Worm (Caenorhabditis elegans): Measurements from ENCODE around the gene Y73B6BL.44.

DNA sequence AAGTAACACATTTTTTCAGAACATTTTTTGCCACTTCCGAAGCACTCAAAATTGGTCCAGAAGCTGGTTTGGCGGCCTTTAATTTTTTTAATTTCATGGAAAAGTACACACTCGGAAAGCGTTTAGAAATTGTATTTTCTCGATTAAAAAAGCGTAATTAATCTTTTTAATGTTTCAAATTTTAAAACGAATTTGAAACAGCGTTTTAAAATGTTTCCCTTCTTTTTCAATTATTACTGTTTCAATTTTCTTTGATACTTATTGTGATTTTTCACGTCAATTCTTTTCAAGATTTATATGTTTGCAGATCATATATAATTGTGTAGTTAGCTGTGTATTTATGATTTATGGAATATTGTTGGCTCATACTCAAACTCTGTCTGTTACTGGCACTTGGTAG, 29.4 kb upstream of the Y73B6BL.44 start, which contains the start of gene acr-25:
- TF ChIP-seq elt-3 (tag; optimal IDR thresholded peaks at IDR 0.05) (no peak), ceh-83 (GFP tag; optimal IDR thresholded peaks at IDR 0.05) (no peak), nhr-12 (tag; optimal IDR thresholded peaks at IDR 0.05) (no peak), lin-13 (tag; optimal IDR thresholded peaks at IDR 0.05) (no peak)
